Worm (Caenorhabditis elegans) whole organism, L2 larva: ENCODE measurements around the gene syx-3.

Source experiments
- C34F6.9 ChIP-seq: fragments of 150-350 bp; optimal IDR thresholded peaks from 2 replicates; lab custom pipeline; 2014; ENCODE audit warnings: missing biosample characterization, missing genetic modification characterization
- ceh-16 ChIP-seq: fragments of 150-350 bp; optimal IDR thresholded peaks from 2 replicates; lab custom pipeline; 2014; ENCODE audit warnings: missing biosample characterization, missing genetic modification characterization
- egl-27 ChIP-seq: sonication (generic microtip); optimal IDR thresholded peaks from 3 replicates; lab custom pipeline; 2017; ENCODE audit warnings: missing biosample characterization, missing genetic modification reagents, missing genetic modification characterization
- elt-3 ChIP-seq: sonication (generic microtip); optimal IDR thresholded peaks from 2 replicates; lab custom pipeline; 2017; ENCODE audit warnings: missing biosample characterization, missing genetic modification characterization
- mdl-1 ChIP-seq, 2 experiments: fragments of 150-350 bp in 1 of 2; sonication (generic microtip) in 1 of 2; optimal IDR thresholded peaks; 2 replicates each; lab custom pipeline; 2017; ENCODE audit warnings: missing biosample characterization in 2 of 2, missing genetic modification characterization in 2 of 2
- nhr-11 ChIP-seq: fragments of 150-350 bp; optimal IDR thresholded peaks from 2 replicates; lab custom pipeline; 2014; ENCODE audit warnings: missing biosample characterization, missing genetic modification characterization
- skn-1 ChIP-seq: sonication (generic microtip); optimal IDR thresholded peaks from 2 replicates; lab custom pipeline; 2017; ENCODE audit warnings: missing biosample characterization, missing genetic modification characterization
- snpc-4 ChIP-seq: fragments of 150-350 bp; optimal IDR thresholded peaks from 2 replicates; lab custom pipeline; 2014; ENCODE audit warnings: missing biosample characterization, missing genetic modification characterization
- unc-39 ChIP-seq: fragments of 150-350 bp; optimal IDR thresholded peaks from 2 replicates; lab custom pipeline; 2014; ENCODE audit warnings: missing biosample characterization, missing genetic modification characterization
- unc-62 ChIP-seq: fragments of 150-350 bp; optimal IDR thresholded peaks from 2 replicates; lab custom pipeline; 2014; ENCODE audit warnings: missing biosample characterization, missing genetic modification reagents, missing genetic modification characterization
- ztf-11 ChIP-seq: sonication (generic microtip); optimal IDR thresholded peaks from 2 replicates; lab custom pipeline; 2017; ENCODE audit warnings: missing biosample characterization, missing genetic modification characterization

DNA sequence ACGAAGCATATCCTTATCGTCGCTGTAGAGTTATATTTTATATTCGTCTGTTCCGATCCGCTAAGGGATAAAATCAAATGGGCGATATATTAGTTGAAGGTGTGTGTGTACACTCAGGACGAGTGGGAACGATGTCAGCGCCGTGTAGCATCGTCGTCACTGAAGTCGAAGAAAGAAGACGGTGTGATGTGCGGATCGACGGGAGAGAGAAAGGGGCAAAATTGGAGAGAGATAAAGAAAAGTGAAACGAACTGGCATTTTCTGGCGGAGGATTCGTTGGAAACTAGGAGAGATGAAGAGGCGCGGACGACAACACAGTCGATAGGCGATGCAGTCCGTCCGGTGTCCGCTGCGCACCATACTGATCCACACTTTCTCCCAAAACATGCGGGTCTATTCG is 10.9 kb upstream of the syx-3 start, which contains the start of gene C26B9.3:
- TF ChIP-seq mdl-1 (tag; optimal IDR thresholded peaks at IDR 0.05; lab: Kevin White, UChicago) (no peak), snpc-4 (no peak), ztf-11 (tag; lab: Kevin White, UChicago) (no peak), nhr-11 (tag; lab: Kevin White, UChicago) (no peak), ceh-16 (tag; lab: Kevin White, UChicago) (no peak), elt-3 (tag; lab: Kevin White, UChicago) (no peak), unc-39 (tag; lab: Kevin White, UChicago) (no peak), skn-1 (tag; lab: Kevin White, UChicago) (no peak), unc-62 (no peak), egl-27 (tag; lab: Kevin White, UChicago) (no peak), C34F6.9 (tag; lab: Kevin White, UChicago) (no peak)
